Fruit fly (Drosophila melanogaster) whole organism, embryonic: ENCODE data around the gene BckdhA.

Source experiments
- ATbp ChIP-seq: fragments of 200-800 bp; sonication (Bioruptor generic); optimal IDR thresholded peaks from 2 replicates; lab custom pipeline; 2017; ENCODE audit warnings: missing biosample characterization, mild to moderate bottlenecking, missing genetic modification characterization, missing genetic modification reagents
- CG10321 ChIP-seq: fragments of 200-800 bp; sonication (Bioruptor generic); IDR thresholded peaks from 2 replicates; pipeline ENCODE4 v1.3.6; 2022; ENCODE audit warnings: missing biosample characterization, missing genetic modification characterization
- CG10366 ChIP-seq: fragments of 200-800 bp; sonication (Bioruptor generic); IDR thresholded peaks from 2 replicates; pipeline ENCODE4 v1.3.6; 2022; ENCODE audit warnings: missing biosample characterization, missing genetic modification characterization
- CG10462 ChIP-seq: fragments of 200-800 bp; sonication (Bioruptor generic); optimal IDR thresholded peaks from 2 replicates; lab custom pipeline; 2016; ENCODE audit warnings: missing biosample characterization, missing genetic modification characterization
- CG10654 ChIP-seq: fragments of 200-800 bp; sonication (Bioruptor generic); optimal IDR thresholded peaks from 2 replicates; lab custom pipeline; 2016; ENCODE audit warnings: missing biosample characterization, missing genetic modification characterization
- CG12744 ChIP-seq: fragments of 200-800 bp; sonication (Bioruptor generic); optimal IDR thresholded peaks from 2 replicates; lab custom pipeline; 2016; ENCODE audit warnings: missing biosample characterization, missing genetic modification characterization
- CG14667 ChIP-seq: fragments of 200-800 bp; sonication (Bioruptor generic); IDR thresholded peaks from 2 replicates; pipeline ENCODE4 v1.3.6; 2022; ENCODE audit warnings: missing biosample characterization, missing genetic modification characterization
- CG14860 ChIP-seq: fragments of 200-800 bp; sonication (Bioruptor generic); IDR thresholded peaks from 3 replicates; pipeline ENCODE4 v1.3.6; 2022; ENCODE audit warnings: missing biosample characterization, missing genetic modification characterization; ENCODE audit not compliant: partially characterized antibody
- CG17612 ChIP-seq: fragments of 200-800 bp; sonication (Bioruptor generic); IDR thresholded peaks from 2 replicates; pipeline ENCODE4 v1.3.6; 2022; ENCODE audit warnings: missing biosample characterization, missing genetic modification characterization
- CG1832 ChIP-seq: fragments of 200-800 bp; sonication (Bioruptor generic); optimal IDR thresholded peaks from 2 replicates; lab custom pipeline; 2017; ENCODE audit warnings: missing biosample characterization, mild to moderate bottlenecking, missing genetic modification characterization, inconsistent platforms
- CG34376 ChIP-seq: fragments of 200-800 bp; sonication (Bioruptor generic); optimal IDR thresholded peaks from 2 replicates; lab custom pipeline; 2018; ENCODE audit warnings: missing biosample characterization, mild to moderate bottlenecking, missing genetic modification characterization
- CG4854 ChIP-seq: fragments of 200-800 bp; sonication (Bioruptor generic); optimal IDR thresholded peaks from 2 replicates; lab custom pipeline; 2016; ENCODE audit warnings: missing biosample characterization, missing genetic modification characterization, inconsistent platforms
- CG6813 ChIP-seq: fragments of 200-800 bp; sonication (Bioruptor generic); optimal IDR thresholded peaks from 2 replicates; lab custom pipeline; 2017; ENCODE audit warnings: missing biosample characterization, missing genetic modification characterization, mild to moderate bottlenecking, moderate library complexity, missing genetic modification reagents
- CG7839 ChIP-seq: fragments of 200-800 bp; sonication (Bioruptor generic); optimal IDR thresholded peaks from 3 replicates; lab custom pipeline; 2018; ENCODE audit warnings: missing biosample characterization, mild to moderate bottlenecking, missing genetic modification characterization, moderate library complexity
- CG8281 ChIP-seq: fragments of 200-800 bp; sonication (Bioruptor generic); optimal IDR thresholded peaks from 2 replicates; lab custom pipeline; 2018; ENCODE audit warnings: missing biosample characterization, mild to moderate bottlenecking, missing genetic modification characterization, moderate library complexity
- CG8944 ChIP-seq: fragments of 200-800 bp; sonication (Bioruptor generic); optimal IDR thresholded peaks from 3 replicates; lab custom pipeline; 2016; ENCODE audit warnings: missing biosample characterization, missing genetic modification characterization
- CHES-1-like ChIP-seq: fragments of 200-800 bp; sonication (Bioruptor generic); optimal IDR thresholded peaks from 2 replicates; lab custom pipeline; 2016; ENCODE audit warnings: missing biosample characterization, missing genetic modification characterization
- Doc3 ChIP-seq: fragments of 200-800 bp; sonication (Bioruptor generic); IDR thresholded peaks from 3 replicates; pipeline ENCODE4 v1.3.6; 2022; ENCODE audit warnings: missing biosample characterization, missing genetic modification characterization; ENCODE audit not compliant: partially characterized antibody
- Ets97D ChIP-seq: fragments of 200-800 bp; sonication (Bioruptor generic); optimal IDR thresholded peaks from 3 replicates; lab custom pipeline; 2016; ENCODE audit warnings: missing biosample characterization, missing genetic modification characterization
- Hmr ChIP-seq: fragments of 200-800 bp; sonication (Bioruptor generic); optimal IDR thresholded peaks from 3 replicates; lab custom pipeline; 2017; ENCODE audit warnings: mild to moderate bottlenecking, missing biosample characterization, missing genetic modification reagents, missing genetic modification characterization
- Hmx ChIP-seq: fragments of 200-800 bp; sonication (Bioruptor generic); optimal IDR thresholded peaks from 2 replicates; lab custom pipeline; 2016; ENCODE audit warnings: missing biosample characterization, missing genetic modification characterization
- Hr78 ChIP-seq, 2 experiments: fragments of 200-800 bp in 1 of 2; fragments of >200 bp in 1 of 2; sonication (Bioruptor generic) in 1 of 2; optimal IDR thresholded peaks; 2 replicates each; lab custom pipeline; 2017 to 2019; ENCODE audit warnings: missing biosample characterization in 2 of 2, missing genetic modification characterization in 2 of 2, mild to moderate bottlenecking in 1 of 2, moderate library complexity in 1 of 2
- Meics ChIP-seq: fragments of 200-800 bp; sonication (Bioruptor generic); optimal IDR thresholded peaks from 2 replicates; lab custom pipeline; 2017; ENCODE audit warnings: missing biosample characterization, mild to moderate bottlenecking, missing genetic modification characterization
- NK7.1 ChIP-seq: fragments of 200-800 bp; sonication (Bioruptor generic); optimal IDR thresholded peaks from 3 replicates; lab custom pipeline; 2016; ENCODE audit warnings: missing biosample characterization, missing genetic modification characterization
- Opbp ChIP-seq: fragments of 200-800 bp; sonication (Bioruptor generic); IDR thresholded peaks from 3 replicates; pipeline ENCODE4 v1.3.6; 2022; ENCODE audit warnings: missing biosample characterization, missing genetic modification characterization; ENCODE audit not compliant: partially characterized antibody
- Optix ChIP-seq: fragments of 200-800 bp; sonication (Bioruptor generic); IDR thresholded peaks from 3 replicates; pipeline ENCODE4 v1.3.6; 2022; ENCODE audit warnings: missing biosample characterization, missing genetic modification characterization
- Pdp1 ChIP-seq, 2 experiments: fragments of 200-800 bp; sonication (Bioruptor generic); optimal IDR thresholded peaks; 3 replicates each; lab custom pipeline; 2016; ENCODE audit warnings: missing biosample characterization in 2 of 2, missing genetic modification characterization in 2 of 2, mild to moderate bottlenecking in 1 of 2, moderate library complexity in 1 of 2
- Sin3A ChIP-seq: fragments of >200 bp; optimal IDR thresholded peaks from 2 replicates; lab custom pipeline; 2018
- Six4 ChIP-seq: fragments of 200-800 bp; sonication (Bioruptor generic); optimal IDR thresholded peaks from 2 replicates; lab custom pipeline; 2016; ENCODE audit warnings: missing biosample characterization, missing genetic modification characterization
- amos ChIP-seq: fragments of 200-800 bp; sonication (Bioruptor generic); IDR thresholded peaks from 2 replicates; pipeline ENCODE4 v1.3.6; 2022; ENCODE audit warnings: missing biosample characterization, missing genetic modification characterization; ENCODE audit not compliant: partially characterized antibody
- ato ChIP-seq: fragments of 200-800 bp; sonication (Bioruptor generic); IDR thresholded peaks from 2 replicates; pipeline ENCODE4 v1.3.6; 2022; ENCODE audit warnings: missing biosample characterization, missing genetic modification characterization; ENCODE audit not compliant: partially characterized antibody
- caup ChIP-seq: fragments of 200-800 bp; sonication (Bioruptor generic); optimal IDR thresholded peaks from 3 replicates; lab custom pipeline; 2017; ENCODE audit warnings: missing biosample characterization, mild to moderate bottlenecking, missing genetic modification characterization, moderate library complexity; ENCODE audit not compliant: severe bottlenecking
- chm ChIP-seq: fragments of 200-800 bp; sonication (Bioruptor generic); IDR thresholded peaks from 2 replicates; pipeline ENCODE4 v1.3.6; 2022; ENCODE audit warnings: missing biosample characterization, missing genetic modification characterization
- ci ChIP-seq: fragments of 200-800 bp; sonication (Bioruptor generic); IDR thresholded peaks from 3 replicates; pipeline ENCODE4 v1.3.6; 2022; ENCODE audit warnings: missing biosample characterization, missing genetic modification characterization
- danr ChIP-seq: fragments of 200-800 bp; sonication (Bioruptor generic); IDR thresholded peaks from 2 replicates; pipeline ENCODE4 v1.3.6; 2022; ENCODE audit warnings: missing biosample characterization, missing genetic modification characterization
- emc ChIP-seq: fragments of 200-800 bp; sonication (Bioruptor generic); optimal IDR thresholded peaks from 2 replicates; lab custom pipeline; 2016; ENCODE audit warnings: missing biosample characterization, missing genetic modification characterization
- exex ChIP-seq: fragments of 200-800 bp; sonication (Bioruptor generic); optimal IDR thresholded peaks from 4 replicates; lab custom pipeline; 2018; ENCODE audit warnings: missing biosample characterization, mild to moderate bottlenecking, missing genetic modification characterization, moderate library complexity
- grau ChIP-seq: fragments of 200-800 bp; optimal IDR thresholded peaks from 3 replicates; lab custom pipeline; 2019; ENCODE audit warnings: missing biosample characterization, mild to moderate bottlenecking, missing genetic modification characterization, moderate library complexity
- hbn ChIP-seq: fragments of 200-800 bp; sonication (Bioruptor generic); IDR thresholded peaks from 2 replicates; pipeline ENCODE4 v1.3.6; 2022; ENCODE audit warnings: missing biosample characterization, missing genetic modification characterization; ENCODE audit not compliant: partially characterized antibody
- ind ChIP-seq: fragments of 200-800 bp; sonication (Bioruptor generic); optimal IDR thresholded peaks from 3 replicates; lab custom pipeline; 2016; ENCODE audit warnings: missing biosample characterization, missing genetic modification characterization
- insv ChIP-seq, 2 experiments: fragments of 200-800 bp; sonication (Bioruptor generic); optimal IDR thresholded peaks; 3 replicates each; lab custom pipeline; 2016 to 2018; ENCODE audit warnings: missing biosample characterization in 2 of 2, missing genetic modification characterization in 2 of 2
- kah ChIP-seq: fragments of 200-800 bp; sonication (Bioruptor generic); optimal IDR thresholded peaks from 2 replicates; lab custom pipeline; 2018; ENCODE audit warnings: missing biosample characterization, mild to moderate bottlenecking, missing genetic modification characterization
- peb ChIP-seq: fragments of 200-800 bp; sonication (Bioruptor generic); IDR thresholded peaks from 2 replicates; pipeline ENCODE4 v1.3.6; 2022; ENCODE audit warnings: missing biosample characterization, missing genetic modification characterization
- phol ChIP-seq: fragments of 200-800 bp; sonication (Bioruptor generic); optimal IDR thresholded peaks from 3 replicates; lab custom pipeline; 2018; ENCODE audit warnings: missing biosample characterization, mild to moderate bottlenecking, missing genetic modification characterization, moderate library complexity
- sna ChIP-seq: fragments of 200-800 bp; sonication (Bioruptor generic); IDR thresholded peaks from 2 replicates; pipeline ENCODE4 v1.3.6; 2022; ENCODE audit warnings: missing biosample characterization, missing genetic modification characterization; ENCODE audit not compliant: partially characterized antibody
- toy ChIP-seq: fragments of 200-800 bp; sonication (Bioruptor generic); IDR thresholded peaks from 2 replicates; pipeline ENCODE4 v1.3.6; 2022; ENCODE audit warnings: missing biosample characterization, missing genetic modification characterization
- vfl ChIP-seq: fragments of 200-800 bp; sonication (Bioruptor generic); optimal IDR thresholded peaks from 2 replicates; lab custom pipeline; 2016; ENCODE audit warnings: missing biosample characterization, missing genetic modification characterization

The BckdhA gene

dm6 chr3R:9533181-9534124 is 22.1 kb upstream of the BckdhA start (continued):
- TF ChIP-seq Opbp (no peak), ato (no peak), peb (GFP tag; lab: Robert Waterston, UW) (peak; percentile 47; the same call in 1 of the 2 replicates), CG17612 (GFP tag; lab: Robert Waterston, UW) (peak; percentile 33; the same call in 1 of the 2 replicates), CG10654 (GFP tag; lab: Kevin White, UChicago) (peak; percentile 95), emc (GFP tag; lab: Kevin White, UChicago) (peak; percentile 87), CG34376 (GFP tag; lab: Kevin White, UChicago) (peak; percentile 96), Six4 (GFP tag; lab: Kevin White, UChicago) (peak; percentile 94), grau (tag; lab: Kevin White, UChicago) (peak; percentile 95), exex (peak; percentile 44), phol (tag; lab: Kevin White, UChicago) (peak; percentile 96), Meics (GFP tag; lab: Kevin White, UChicago) (peak; percentile 98), sna (GFP tag; lab: Robert Waterston, UW) (no peak), CG10366 (GFP tag; lab: Robert Waterston, UW) (peak; percentile 80), CG14667 (GFP tag; lab: Robert Waterston, UW) (peak; percentile 85), NK7.1 (GFP tag; lab: Kevin White, UChicago) (peak; percentile 87), CG10462 (GFP tag; lab: Kevin White, UChicago) (peak; percentile 86), caup (GFP tag; lab: Kevin White, UChicago) (peak; percentile 95), CG10321 (GFP tag; lab: Robert Waterston, UW) (peak; percentile 43; the same call in 1 of the 2 replicates), Optix (GFP tag; lab: Robert Waterston, UW) (peak; percentile 84), ci (GFP tag; lab: Robert Waterston, UW) (peak; percentile 80), Doc3 (GFP tag; lab: Robert Waterston, UW) (0 out of 3 replicates have a peak, but pooled peaks have one; percentile 19), CG12744 (GFP tag; lab: Kevin White, UChicago) (peak; percentile 88), Sin3A (lab: Kevin White, UChicago) (no peak), Hmr (GFP tag; lab: Kevin White, UChicago) (peak; percentile 98), CHES-1-like (peak; percentile 92), insv (GFP tag; optimal IDR thresholded peaks at IDR 0.05; lab: Kevin White, UChicago) (peak; percentile 40 to 78), chm (GFP tag; lab: Robert Waterston, UW) (peak; percentile 58; the same call in 1 of the 2 replicates), Pdp1 (GFP tag; optimal IDR thresholded peaks at IDR 0.05; lab: Kevin White, UChicago) (peak; percentile 84 to 96), CG1832 (GFP tag; lab: Kevin White, UChicago) (no peak), CG14860 (GFP tag; lab: Robert Waterston, UW) (peak; percentile 46; the same call in 2 of the 3 replicates), danr (GFP tag; lab: Robert Waterston, UW) (peak; percentile 92), ind (GFP tag; lab: Kevin White, UChicago) (peak; percentile 96), CG7839 (tag; lab: Kevin White, UChicago) (peak; percentile 97), CG6813 (GFP tag; lab: Kevin White, UChicago) (peak; percentile 96), toy (peak; percentile 58), vfl (peak; percentile 94), CG8281 (tag; lab: Kevin White, UChicago) (peak; percentile 83), CG8944 (GFP tag; lab: Kevin White, UChicago) (peak; percentile 82), kah (GFP tag; lab: Kevin White, UChicago) (peak; percentile 90), hbn (no peak), CG4854 (peak; percentile 93), Hmx (GFP tag; lab: Kevin White, UChicago) (peak; percentile 91), amos (GFP tag; lab: Robert Waterston, UW) (no peak), ATbp (GFP tag; lab: Kevin White, UChicago) (peak; percentile 94), Ets97D (GFP tag; lab: Kevin White, UChicago) (peak; percentile 74), Hr78 (GFP tag; optimal IDR thresholded peaks at IDR 0.05; lab: Kevin White, UChicago) (peak in 1 of 2 experiments; percentile 94)
